Worm (Caenorhabditis elegans) whole organism, late embryonic: ENCODE measurements around the gene ifa-1.

ENCODE experiments used
- C38D4.7 ChIP-seq: fragments of 200-800 bp; sonication (Bioruptor generic); optimal IDR thresholded peaks from 2 replicates; lab custom pipeline; 2018; ENCODE audit warnings: mild to moderate bottlenecking, missing genetic modification characterization, moderate library complexity, missing compliant biosample characterization
- F13H6.1 ChIP-seq: sonication (generic microtip); optimal IDR thresholded peaks from 2 replicates; lab custom pipeline; 2016; ENCODE audit warnings: missing genetic modification characterization, missing compliant biosample characterization
- Y22D7AL.16 ChIP-seq: sonication (generic microtip); optimal IDR thresholded peaks from 2 replicates; lab custom pipeline; 2016; ENCODE audit warnings: missing genetic modification characterization, missing compliant biosample characterization
- ama-1 ChIP-seq: fragments of 150-350 bp; optimal IDR thresholded peaks from 2 replicates; lab custom pipeline; 2014
- ceh-18 ChIP-seq: sonication (generic microtip); optimal IDR thresholded peaks from 2 replicates; lab custom pipeline; 2016; ENCODE audit warnings: missing genetic modification characterization, missing compliant biosample characterization
- ceh-19 ChIP-seq: fragments of 200-800 bp; sonication (Bioruptor generic); optimal IDR thresholded peaks from 2 replicates; lab custom pipeline; 2018; ENCODE audit warnings: mild to moderate bottlenecking, missing genetic modification characterization, missing compliant biosample characterization
- ceh-2 ChIP-seq: sonication (generic microtip); optimal IDR thresholded peaks from 2 replicates; lab custom pipeline; 2016; ENCODE audit warnings: missing genotype, missing genetic modification characterization, missing compliant biosample characterization
- ceh-30 ChIP-seq: fragments of 150-350 bp; optimal IDR thresholded peaks from 2 replicates; lab custom pipeline; 2014; ENCODE audit warnings: missing biosample characterization, missing genetic modification characterization
- ceh-31 ChIP-seq: sonication (generic microtip); optimal IDR thresholded peaks from 2 replicates; lab custom pipeline; 2016; ENCODE audit warnings: missing genetic modification characterization, missing compliant biosample characterization
- ceh-45 ChIP-seq: fragments of 200-800 bp; sonication (Bioruptor generic); IDR thresholded peaks from 2 replicates; pipeline ENCODE4 v1.3.6; 2022; ENCODE audit warnings: missing genetic modification reagents, missing genetic modification characterization, missing compliant biosample characterization
- ceh-9 ChIP-seq: sonication (generic microtip); optimal IDR thresholded peaks from 2 replicates; lab custom pipeline; 2016; ENCODE audit warnings: mild to moderate bottlenecking, missing genetic modification characterization, inconsistent platforms, missing compliant biosample characterization
- che-1 ChIP-seq: sonication (generic microtip); optimal IDR thresholded peaks from 2 replicates; lab custom pipeline; 2016; ENCODE audit warnings: mild to moderate bottlenecking, missing genetic modification characterization, missing compliant biosample characterization
- dmd-4 ChIP-seq: sonication (generic microtip); optimal IDR thresholded peaks from 2 replicates; lab custom pipeline; 2016; ENCODE audit warnings: borderline replicate concordance, missing genetic modification characterization, missing compliant biosample characterization
- dve-1 ChIP-seq: sonication (generic microtip); optimal IDR thresholded peaks from 2 replicates; lab custom pipeline; 2017; ENCODE audit warnings: antibody characterized with exemption, mild to moderate bottlenecking, missing genetic modification characterization, missing compliant biosample characterization
- elt-2 ChIP-seq: sonication (generic microtip); optimal IDR thresholded peaks from 2 replicates; lab custom pipeline; 2016; ENCODE audit warnings: missing genetic modification reagents, missing genetic modification characterization, missing compliant biosample characterization
- ets-4 ChIP-seq: sonication (generic microtip); optimal IDR thresholded peaks from 2 replicates; lab custom pipeline; 2016; ENCODE audit warnings: missing genetic modification characterization, missing compliant biosample characterization
- fkh-10 ChIP-seq: fragments of 150-350 bp; optimal IDR thresholded peaks from 2 replicates; lab custom pipeline; 2014; ENCODE audit warnings: missing biosample characterization, missing genetic modification reagents, missing genetic modification characterization
- fkh-6 ChIP-seq: sonication (generic microtip); optimal IDR thresholded peaks from 2 replicates; lab custom pipeline; 2016; ENCODE audit warnings: missing genetic modification characterization, missing compliant biosample characterization
- hlh-15 ChIP-seq: sonication (generic microtip); optimal IDR thresholded peaks from 2 replicates; lab custom pipeline; 2016; ENCODE audit warnings: missing genetic modification characterization, missing compliant biosample characterization
- hlh-8 ChIP-seq: sonication (generic microtip); optimal IDR thresholded peaks from 2 replicates; lab custom pipeline; 2016; ENCODE audit warnings: missing genotype, missing genetic modification characterization, missing compliant biosample characterization
- lin-11 ChIP-seq: fragments of 200-800 bp; sonication (Bioruptor generic); optimal IDR thresholded peaks from 2 replicates; lab custom pipeline; 2018; ENCODE audit warnings: mild to moderate bottlenecking, missing genetic modification characterization, missing compliant biosample characterization
- madf-2 ChIP-seq: sonication (generic microtip); optimal IDR thresholded peaks from 2 replicates; lab custom pipeline; 2017; ENCODE audit warnings: missing genetic modification characterization, missing compliant biosample characterization
- mec-3 ChIP-seq: sonication (generic microtip); optimal IDR thresholded peaks from 2 replicates; lab custom pipeline; 2016; ENCODE audit warnings: borderline replicate concordance, missing genetic modification characterization, missing compliant biosample characterization
- nhr-232 ChIP-seq: sonication (generic microtip); optimal IDR thresholded peaks from 2 replicates; lab custom pipeline; 2016; ENCODE audit warnings: missing genetic modification characterization, missing compliant biosample characterization
- npax-4 ChIP-seq: sonication (generic microtip); optimal IDR thresholded peaks from 2 replicates; lab custom pipeline; 2016; ENCODE audit warnings: missing genetic modification characterization, missing compliant biosample characterization
- odd-2 ChIP-seq: sonication (generic microtip); optimal IDR thresholded peaks from 2 replicates; lab custom pipeline; 2017; ENCODE audit warnings: antibody characterized with exemption, mild to moderate bottlenecking, missing genetic modification characterization, missing compliant biosample characterization
- pag-3 ChIP-seq: sonication (generic microtip); optimal IDR thresholded peaks from 2 replicates; lab custom pipeline; 2016; ENCODE audit warnings: missing compliant biosample characterization, missing genetic modification characterization, borderline replicate concordance
- pax-1 ChIP-seq: fragments of 150-350 bp; optimal IDR thresholded peaks from 2 replicates; lab custom pipeline; 2014; ENCODE audit warnings: missing biosample characterization, missing genetic modification characterization
- pha-2 ChIP-seq: sonication (generic microtip); optimal IDR thresholded peaks from 2 replicates; lab custom pipeline; 2017; ENCODE audit warnings: mild to moderate bottlenecking, missing genetic modification characterization, missing compliant biosample characterization
- pros-1 ChIP-seq: fragments of 150-350 bp; optimal IDR thresholded peaks from 2 replicates; lab custom pipeline; 2014; ENCODE audit warnings: missing biosample characterization, missing genetic modification reagents, missing genetic modification characterization
- rnt-1 ChIP-seq: sonication (generic microtip); optimal IDR thresholded peaks from 2 replicates; lab custom pipeline; 2016; ENCODE audit warnings: missing genetic modification characterization, missing compliant biosample characterization
- sdc-2 ChIP-seq: sonication (generic microtip); optimal IDR thresholded peaks from 2 replicates; lab custom pipeline; 2016; ENCODE audit warnings: missing genotype, missing genetic modification characterization, missing compliant biosample characterization
- sox-4 ChIP-seq: sonication (generic microtip); optimal IDR thresholded peaks from 2 replicates; lab custom pipeline; 2017; ENCODE audit warnings: mild to moderate bottlenecking, missing genetic modification characterization, inconsistent platforms, missing compliant biosample characterization
- tbx-2 ChIP-seq: sonication (generic microtip); optimal IDR thresholded peaks from 2 replicates; lab custom pipeline; 2016; ENCODE audit warnings: missing genetic modification characterization, missing compliant biosample characterization
- unc-42 ChIP-seq: sonication (generic microtip); optimal IDR thresholded peaks from 2 replicates; lab custom pipeline; 2016; ENCODE audit warnings: missing genotype, missing genetic modification characterization, missing compliant biosample characterization
- zip-5 ChIP-seq: sonication (generic microtip); optimal IDR thresholded peaks from 2 replicates; lab custom pipeline; 2016; ENCODE audit warnings: missing genetic modification characterization, missing compliant biosample characterization
- ztf-16 ChIP-seq: sonication (generic microtip); optimal IDR thresholded peaks from 2 replicates; lab custom pipeline; 2017; ENCODE audit warnings: missing genetic modification characterization, missing compliant biosample characterization

Gene ifa-1

DNA sequence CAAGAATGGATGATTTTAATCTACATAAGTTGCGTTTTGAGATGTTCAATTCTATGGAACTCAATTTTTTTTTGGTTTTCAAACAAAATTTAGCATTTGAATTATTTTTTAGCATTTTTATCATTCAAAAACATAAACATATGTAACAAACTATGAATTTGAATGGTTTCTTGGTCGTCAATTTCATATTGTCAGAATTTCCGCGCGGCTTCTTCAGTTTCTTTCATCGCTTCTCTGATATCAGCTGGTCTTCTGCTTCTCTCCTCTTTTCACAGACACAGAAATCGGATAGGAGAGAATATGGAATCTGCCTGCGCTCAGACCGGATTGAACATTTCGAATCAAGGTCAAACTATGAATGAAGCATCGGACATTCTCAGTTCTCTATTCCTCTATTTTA, 4.3 kb upstream of the ifa-1 start, which contains the start of gene C03A3.9:
Gene C03A3.9, plus strand, starts transcription at position 301 of the 400 bp plus-strand sequence.
- no peak for TF ChIP-seq ceh-19 (GFP tag; lab: Kevin White, UChicago)
- TF ChIP-seq fkh-6 (tag; lab: Kevin White, UChicago): no peak
- TF ChIP-seq dmd-4: no peak
- no peak for TF ChIP-seq ztf-16 (tag; lab: Kevin White, UChicago)
- no peak for TF ChIP-seq pha-2 (tag; lab: Kevin White, UChicago)
- TF ChIP-seq che-1 (tag; lab: Kevin White, UChicago): no peak
- TF ChIP-seq ceh-31 (tag; lab: Kevin White, UChicago): no peak
- TF ChIP-seq C38D4.7 (GFP tag; lab: Kevin White, UChicago): no peak
- no peak for TF ChIP-seq sdc-2 (tag; lab: Kevin White, UChicago)
- no peak for TF ChIP-seq ama-1 (lab: Kevin White, UChicago)
- no peak for TF ChIP-seq F13H6.1 (tag; lab: Kevin White, UChicago)
- TF ChIP-seq mec-3 (tag; lab: Kevin White, UChicago): no peak
- no peak for TF ChIP-seq hlh-8 (tag; lab: Kevin White, UChicago)
- no peak for TF ChIP-seq pax-1 (tag; lab: Kevin White, UChicago)

DNA sequence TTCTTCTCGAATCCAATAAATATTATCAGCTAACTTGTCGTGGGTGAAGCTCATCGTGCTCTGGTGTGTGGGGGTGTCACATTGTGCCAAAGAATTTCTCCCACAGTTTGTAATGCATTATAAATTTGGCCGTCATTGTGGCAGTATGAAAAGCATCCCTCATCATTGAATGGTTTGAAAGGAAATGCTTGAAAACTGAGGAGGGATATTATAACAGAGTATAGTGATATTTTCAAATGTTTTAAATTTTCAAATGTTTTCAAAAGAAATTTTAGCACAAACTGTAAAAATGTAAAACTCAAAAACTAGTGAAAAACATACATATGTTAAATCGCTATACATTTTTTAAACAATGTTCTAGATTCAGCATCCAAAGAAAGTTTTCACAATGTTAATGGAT, 2.0 kb upstream of the ifa-1 start, which contains the start of gene C03A3.3:
Gene C03A3.3, minus strand, starts transcription at position 101 of the 400 bp plus-strand sequence.
- TF ChIP-seq pag-3 (no peak), C38D4.7 (GFP tag; lab: Kevin White, UChicago) (no peak), pha-2 (tag; lab: Kevin White, UChicago) (no peak), sox-4 (no peak), madf-2 (tag; lab: Kevin White, UChicago) (no peak), odd-2 (no peak), ceh-30 (tag; lab: Kevin White, UChicago) (no peak), elt-2 (tag; lab: Kevin White, UChicago) (no peak), zip-5 (tag; lab: Kevin White, UChicago) (no peak), nhr-232 (tag; lab: Kevin White, UChicago) (no peak)
- TF ChIP-seq, all 69 proteins: peak for 0

DNA sequence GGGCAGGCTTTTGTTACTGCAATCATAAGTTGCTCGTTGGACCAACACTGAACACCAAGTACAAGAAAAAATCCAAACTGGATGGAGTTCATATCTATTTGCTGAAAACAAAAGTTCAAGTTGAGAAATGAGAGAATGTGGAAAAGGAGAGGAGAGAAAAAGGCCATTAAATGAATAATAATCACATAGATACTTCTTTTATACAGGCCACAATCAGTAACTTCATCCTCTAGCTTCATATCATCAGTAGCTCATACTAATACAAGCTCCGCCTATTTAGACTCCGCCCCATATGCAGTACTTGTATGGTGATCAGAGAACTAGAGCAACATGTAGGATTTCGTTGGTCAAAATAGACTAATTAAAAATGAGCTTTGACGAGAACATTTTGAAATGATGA, 8.3 kb downstream of the ifa-1 start, which contains the start of gene F38B2.2:
Gene F38B2.2, minus strand, starts transcription at position 101 of the 400 bp plus-strand sequence.
- TF ChIP-seq fkh-10 (GFP tag; lab: Kevin White, UChicago): no peak
- TF ChIP-seq ets-4: no peak
- no peak for TF ChIP-seq pha-2 (tag; lab: Kevin White, UChicago)
- no peak for TF ChIP-seq ceh-2
- no peak for TF ChIP-seq ceh-18 (tag; lab: Kevin White, UChicago)
- TF ChIP-seq unc-42: no peak
- no peak for TF ChIP-seq ztf-16 (tag; lab: Kevin White, UChicago)
- TF ChIP-seq tbx-2 (tag; lab: Kevin White, UChicago): no peak

- no peak for TF ChIP-seq ceh-9
- no peak for TF ChIP-seq pha-2 (tag; lab: Kevin White, UChicago)
- no peak for TF ChIP-seq Y22D7AL.16
- TF ChIP-seq mec-3 (tag; lab: Kevin White, UChicago): no peak
- no peak for TF ChIP-seq pros-1 (tag; lab: Kevin White, UChicago)
- TF ChIP-seq dve-1 (tag; lab: Kevin White, UChicago): no peak
These were observed 10.2 kb downstream of the ifa-1 start, which contains the start of gene F38B2.6 for ce11 chrX:11281148-11281547. Gene F38B2.6, minus strand, starts transcription at chrX:11281248.

ce11 chrX:11286246-11286645, 15.3 kb downstream of the ifa-1 start, which contains the start of gene F38B2.3:
Gene F38B2.3, minus strand, starts transcription at chrX:11286346.
- no peak for TF ChIP-seq npax-4 (tag; lab: Kevin White, UChicago)
- no peak for TF ChIP-seq rnt-1 (tag; lab: Kevin White, UChicago)
- no peak for TF ChIP-seq ceh-19 (GFP tag; lab: Kevin White, UChicago)
- no peak for TF ChIP-seq hlh-15
- TF ChIP-seq ceh-45 (GFP tag; lab: Robert Waterston, UW): no peak
- no peak for TF ChIP-seq lin-11 (tag; lab: Kevin White, UChicago)
